Worm (Caenorhabditis elegans): Measurements from ENCODE around the gene Y41D4B.14.

Gene Y41D4B.14

DNA sequence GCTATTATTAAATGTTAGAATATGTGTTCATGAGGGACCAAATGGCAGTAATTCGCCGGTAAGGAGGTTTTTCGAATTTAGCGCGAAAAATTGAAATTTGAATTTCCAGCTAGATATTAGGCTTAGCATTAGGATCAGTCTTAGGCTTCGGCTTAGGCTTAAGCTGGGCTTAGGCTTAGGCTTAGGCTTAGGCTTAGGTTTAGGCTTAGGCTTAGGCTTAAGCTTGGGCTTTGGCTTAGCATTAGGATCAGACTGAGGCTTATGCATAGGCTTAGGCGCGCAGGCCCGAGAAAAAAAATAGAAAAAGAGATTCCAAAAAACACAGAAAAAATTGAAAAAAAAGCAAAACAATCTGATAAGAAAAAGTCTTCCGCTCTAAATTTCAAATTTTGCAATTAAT lies 51.5 kb downstream of the Y41D4B.14 start:
- TF ChIP-seq eor-1 (tag; optimal IDR thresholded peaks at IDR 0.05) (no peak), elt-1 (tag; optimal IDR thresholded peaks at IDR 0.05) (no peak), lin-39 (tag; optimal IDR thresholded peaks at IDR 0.05) (no peak), ceh-82 (tag; optimal IDR thresholded peaks at IDR 0.05) (no peak), ceh-16 (tag; optimal IDR thresholded peaks at IDR 0.05) (no peak), mml-1 (tag; optimal IDR thresholded peaks at IDR 0.05) (no peak)

All from whole organism, L3 larva.